Worm (Caenorhabditis elegans) whole organism, mixed stage, embryonic: Measurements from ENCODE around the gene osm-1.

ENCODE experiments used
- elt-1 ChIP-seq: sonication (generic microtip); optimal IDR thresholded peaks from 2 replicates; lab custom pipeline; 2017; ENCODE audit warnings: missing genetic modification characterization, mild to moderate bottlenecking, missing compliant biosample characterization, antibody characterized with exemption, moderate library complexity, borderline replicate concordance; ENCODE audit not compliant: insufficient read depth
- lin-13 ChIP-seq: fragments of 150-350 bp; optimal IDR thresholded peaks from 2 replicates; lab custom pipeline; 2014; ENCODE audit warnings: missing biosample characterization, missing genetic modification characterization
- nhr-12 ChIP-seq: fragments of 150-350 bp; optimal IDR thresholded peaks from 2 replicates; lab custom pipeline; 2014; ENCODE audit warnings: missing biosample characterization, missing genetic modification characterization
- nhr-2 ChIP-seq: fragments of 150-350 bp; optimal IDR thresholded peaks from 2 replicates; lab custom pipeline; 2014; ENCODE audit warnings: missing biosample characterization, missing genetic modification characterization
- nhr-237 ChIP-seq: fragments of 150-350 bp; optimal IDR thresholded peaks from 2 replicates; lab custom pipeline; 2014; ENCODE audit warnings: missing biosample characterization, missing genetic modification characterization
- pha-4 ChIP-seq: fragments of 150-350 bp; optimal IDR thresholded peaks from 2 replicates; lab custom pipeline; 2018; ENCODE audit warnings: missing biosample characterization, missing genetic modification reagents, missing genetic modification characterization
- snpc-4 ChIP-seq: fragments of 150-350 bp; optimal IDR thresholded peaks from 2 replicates; lab custom pipeline; 2014; ENCODE audit warnings: missing biosample characterization, missing genetic modification characterization
- sptf-1 ChIP-seq: sonication (generic microtip); optimal IDR thresholded peaks from 2 replicates; lab custom pipeline; 2017; ENCODE audit warnings: mild to moderate bottlenecking, missing genetic modification characterization, moderate library complexity, missing compliant biosample characterization
- unc-39 ChIP-seq: fragments of 150-350 bp; optimal IDR thresholded peaks from 2 replicates; lab custom pipeline; 2014; ENCODE audit warnings: missing biosample characterization, missing genetic modification characterization
- unc-62 ChIP-seq: fragments of 150-350 bp; optimal IDR thresholded peaks from 2 replicates; lab custom pipeline; 2014; ENCODE audit warnings: missing biosample characterization, missing genetic modification reagents, missing genetic modification characterization
- ztf-11 ChIP-seq: fragments of 150-350 bp; optimal IDR thresholded peaks from 2 replicates; lab custom pipeline; 2014; ENCODE audit warnings: missing biosample characterization, missing genetic modification characterization

ce11 chrX:16545641-16546040, 5.2 kb downstream of the osm-1 start:
- TF ChIP-seq nhr-12 (tag; lab: Kevin White, UChicago) (no peak), pha-4 (tag; lab: Kevin White, UChicago) (no peak), unc-62 (GFP tag; lab: Kevin White, UChicago) (no peak), elt-1 (no peak), nhr-237 (no peak), snpc-4 (tag; lab: Kevin White, UChicago) (no peak), ztf-11 (no peak), sptf-1 (tag; lab: Kevin White, UChicago) (no peak), lin-13 (tag; lab: Kevin White, UChicago) (no peak), unc-39 (no peak), nhr-2 (tag; lab: Kevin White, UChicago) (no peak)
